Fruit fly (Drosophila melanogaster): ENCODE results near the gene Nup133.

Nup133 gene

DNA sequence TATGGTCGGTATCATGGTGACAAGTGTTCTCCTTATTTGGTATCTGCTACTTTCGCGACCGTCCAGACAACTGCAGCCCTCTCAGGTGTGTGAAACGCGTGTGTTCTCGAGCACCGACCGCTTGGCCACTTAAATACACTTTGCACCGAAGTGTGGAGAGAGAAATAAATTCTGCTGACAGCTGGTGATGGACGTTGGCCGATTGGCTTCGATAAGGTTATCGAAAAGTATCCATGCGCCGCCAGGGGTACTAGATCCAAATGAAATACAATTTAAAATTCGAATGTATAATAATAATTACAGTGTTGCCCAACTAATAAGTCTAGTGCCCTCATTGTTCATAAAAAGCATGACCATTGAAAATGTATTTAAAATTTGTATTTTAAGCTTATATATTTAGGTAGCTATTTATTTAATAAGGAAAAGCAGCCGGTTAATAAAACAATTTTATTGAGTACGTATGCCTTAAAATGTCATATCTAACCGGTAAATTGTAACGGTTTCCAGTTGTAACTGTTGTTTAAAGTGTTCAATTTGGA is 4.0 kb upstream of the Nup133 start, which contains the start of the genes Gclm and CG17625 (continued):
- TF ChIP-seq tin (GFP tag; optimal IDR thresholded peaks at IDR 0.05) (peak; percentile 41), CG7357 (GFP tag; IDR thresholded peaks at IDR 0.05) (no peak), pfk (GFP tag; optimal IDR thresholded peaks at IDR 0.05) (no peak), CG12104 (GFP tag; optimal IDR thresholded peaks at IDR 0.05) (no peak), Dp (GFP tag; optimal IDR thresholded peaks at IDR 0.05) (peak; percentile 72), BEAF-32 (GFP tag; optimal IDR thresholded peaks at IDR 0.05) (peak; percentile 81), pb (GFP tag; optimal IDR thresholded peaks at IDR 0.05) (no peak), dmrt11E (tag; optimal IDR thresholded peaks at IDR 0.05) (peak; percentile 38), disco-r (GFP tag; optimal IDR thresholded peaks at IDR 0.05) (no peak), wor (GFP tag; IDR thresholded peaks at IDR 0.05) (no peak; the same call in 1 of the 2 replicates), CG11504 (tag; optimal IDR thresholded peaks at IDR 0.05) (no peak), CG14860 (GFP tag; IDR thresholded peaks at IDR 0.05; ENCODE audit: partially characterized antibody) (peak; percentile 73; the same call in 2 of the 3 replicates), CG14965 (GFP tag; optimal IDR thresholded peaks at IDR 0.05; ENCODE audit: borderline replicate concordance) (no peak), CG31388 (GFP tag; optimal IDR thresholded peaks at IDR 0.05) (no peak), Dref (GFP tag; IDR thresholded peaks at IDR 0.05) (peak; percentile 95), tup (GFP tag; optimal IDR thresholded peaks at IDR 0.05) (no peak), Neu2 (GFP tag; optimal IDR thresholded peaks at IDR 0.05; ENCODE audit: borderline replicate concordance) (no peak), CG12071 (GFP tag; optimal IDR thresholded peaks at IDR 0.05) (peak; percentile 32), CG11456 (GFP tag; IDR thresholded peaks at IDR 0.05) (peak; percentile 74), unpg (GFP tag; optimal IDR thresholded peaks at IDR 0.05) (peak; percentile 42), Spps (tag; optimal IDR thresholded peaks at IDR 0.05) (no peak), z (GFP tag; IDR thresholded peaks at IDR 0.05) (no peak), hth (optimal IDR thresholded peaks at IDR 0.05) (no peak), CG14050 (GFP tag; IDR thresholded peaks at IDR 0.05) (no peak; the same call in 2 of the 3 replicates), Atf-2 (GFP tag; optimal IDR thresholded peaks at IDR 0.05) (no peak), Max (GFP tag; optimal IDR thresholded peaks at IDR 0.05) (no peak), bab2 (GFP tag; optimal IDR thresholded peaks at IDR 0.05) (peak; percentile 52), CG2129 (GFP tag; IDR thresholded peaks at IDR 0.05; ENCODE audit: partially characterized antibody) (peak; percentile 49; the same call in 1 of the 2 replicates), mld (GFP tag; IDR thresholded peaks at IDR 0.05; ENCODE audit: partially characterized antibody) (peak; percentile 68; the same call in 1 of the 3 replicates), CG12391 (tag; optimal IDR thresholded peaks at IDR 0.05) (peak; percentile 78), Sin3A (optimal IDR thresholded peaks at IDR 0.05) (no peak), Ets65A (GFP tag) (peak; percentile 69), CG11696 (GFP tag; IDR thresholded peaks at IDR 0.05) (no peak), CrebB (tag; optimal IDR thresholded peaks at IDR 0.05) (peak; percentile 27), E2f2 (GFP tag; IDR thresholded peaks at IDR 0.05) (peak; percentile 79), lola (GFP tag; optimal IDR thresholded peaks at IDR 0.05) (peak in 1 of 3 experiments; percentile 46), Camta (GFP tag; optimal IDR thresholded peaks at IDR 0.05) (no peak), NfI (GFP tag; optimal IDR thresholded peaks at IDR 0.05) (peak; percentile 54), HmgZ (tag; optimal IDR thresholded peaks at IDR 0.05) (peak; percentile 66), CG6175 (GFP tag; IDR thresholded peaks at IDR 0.05) (no peak), sim (GFP tag; IDR thresholded peaks at IDR 0.05) (no peak), Mrtf (GFP tag; IDR thresholded peaks at IDR 0.05) (peak; percentile 33; the same call in 1 of the 3 replicates), CG2116 (GFP tag; optimal IDR thresholded peaks at IDR 0.05) (peak; percentile 70), CG4617 (GFP tag; optimal IDR thresholded peaks at IDR 0.05; ENCODE audit: borderline replicate concordance) (no peak), CG14014 (GFP tag; IDR thresholded peaks at IDR 0.05) (peak; percentile 63), trh (GFP tag; optimal IDR thresholded peaks at IDR 0.05) (no peak), mirr (GFP tag; optimal IDR thresholded peaks at IDR 0.05) (peak; percentile 56), CG3065 (GFP tag; optimal IDR thresholded peaks at IDR 0.05) (no peak), nerfin-2 (GFP tag; IDR thresholded peaks at IDR 0.05; ENCODE audit: partially characterized antibody) (peak; percentile 68), CG7372 (GFP tag; IDR thresholded peaks at IDR 0.05) (peak; percentile 27; the same call in 1 of the 2 replicates)
